Fruit fly (Drosophila melanogaster) whole organism, larva: ENCODE data around the gene Pp2C1.

Source experiments
- noc ChIP-seq: fragments of 200-800 bp; sonication (Bioruptor generic); optimal IDR thresholded peaks from 3 replicates; lab custom pipeline; 2019; ENCODE audit warnings: missing biosample characterization, mild to moderate bottlenecking, missing genetic modification characterization, moderate library complexity

Pp2C1 gene

dm6 chrX:4678913-4679812, 7.5 kb downstream of the Pp2C1 start, which contains the start of gene fzr:
fzr (minus strand) TSS chrX:4679537.
- no peak for TF ChIP-seq noc (tag; lab: Kevin White, UChicago)

DNA sequence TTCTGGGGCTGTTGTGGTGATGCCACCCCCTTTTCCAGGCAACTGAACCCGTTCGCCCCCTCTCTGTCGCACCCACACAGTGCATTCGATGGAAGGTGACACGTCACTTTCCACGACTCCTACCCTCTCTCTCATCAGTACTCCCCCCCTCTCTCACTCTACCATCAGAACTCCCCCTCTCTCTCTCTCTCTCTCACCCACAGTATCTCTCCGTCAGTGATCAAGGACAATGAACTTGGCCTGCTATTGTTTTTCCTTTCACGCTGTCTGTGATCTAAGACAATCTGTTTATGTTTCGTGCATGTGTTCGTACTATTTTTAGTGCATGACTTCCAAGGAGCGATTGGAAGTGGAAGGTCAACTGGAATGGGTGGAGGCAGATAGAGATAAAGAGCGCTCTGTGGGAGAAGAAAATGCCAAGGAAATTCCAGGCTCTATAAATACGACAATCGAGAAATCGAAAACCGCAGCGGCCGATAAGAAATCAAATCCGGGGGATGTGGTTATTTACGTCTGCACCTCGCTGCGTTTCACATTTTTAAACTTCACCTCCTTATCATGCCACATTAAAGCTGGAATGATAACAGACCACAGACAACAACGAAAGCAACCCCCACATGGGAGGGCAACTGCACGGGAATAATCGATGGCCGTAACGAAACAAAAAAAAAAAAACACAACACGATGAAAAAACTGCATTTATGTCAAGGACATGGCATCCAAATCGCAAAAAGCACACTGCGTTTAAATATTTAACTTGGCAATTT, 8.4 kb downstream of the Pp2C1 start:
- no peak for TF ChIP-seq noc (tag; lab: Kevin White, UChicago)

- TF ChIP-seq noc (tag; lab: Kevin White, UChicago): no peak
Observed at dm6 chrX:4677427-4677826, 9.3 kb downstream of the Pp2C1 start.

dm6 chrX:4675054-4675453, 11.6 kb downstream of the Pp2C1 start:
- TF ChIP-seq noc (tag; lab: Kevin White, UChicago): no peak

DNA sequence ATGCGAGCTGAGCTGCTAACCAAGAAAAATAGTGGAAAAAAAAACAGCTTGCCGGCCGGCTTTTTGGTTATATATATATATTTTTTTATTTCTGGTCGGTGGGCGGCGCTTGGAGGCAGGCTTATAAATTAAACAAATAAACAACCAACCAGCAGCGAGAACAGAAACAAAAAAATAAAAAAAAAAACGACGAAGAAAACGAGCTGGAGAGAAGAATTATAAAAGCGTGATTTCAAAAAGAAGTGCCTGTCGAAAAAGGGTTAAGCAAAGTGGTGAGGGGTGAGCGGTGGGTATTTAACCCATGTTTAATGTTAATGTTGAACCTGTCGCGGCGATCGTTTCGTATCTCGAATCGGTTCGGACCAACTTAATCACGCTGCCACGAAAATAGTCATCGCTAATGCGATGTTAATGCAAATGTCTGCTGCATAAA, 15.5 kb downstream of the Pp2C1 start:
- TF ChIP-seq noc (tag; lab: Kevin White, UChicago): no peak

dm6 chrX:4669438-4669837, 17.3 kb downstream of the Pp2C1 start:
- no peak for TF ChIP-seq noc (tag; lab: Kevin White, UChicago)

- peak; percentile 94 for TF ChIP-seq noc (tag; lab: Kevin White, UChicago)
Observed at dm6 chrX:4666650-4667360, 19.9 kb downstream of the Pp2C1 start, which contains the start of gene CG3009. CG3009 (minus strand) TSS chrX:4666700.

dm6 chrX:4664107-4664506, 22.6 kb downstream of the Pp2C1 start:
- no peak for TF ChIP-seq noc (tag; lab: Kevin White, UChicago)

dm6 chrX:4660642-4661252, 26.0 kb downstream of the Pp2C1 start:
- no peak for TF ChIP-seq noc (tag; lab: Kevin White, UChicago)

- TF ChIP-seq noc (tag; lab: Kevin White, UChicago): no peak
Observed at dm6 chrX:4657896-4658295, 28.8 kb downstream of the Pp2C1 start.

DNA sequence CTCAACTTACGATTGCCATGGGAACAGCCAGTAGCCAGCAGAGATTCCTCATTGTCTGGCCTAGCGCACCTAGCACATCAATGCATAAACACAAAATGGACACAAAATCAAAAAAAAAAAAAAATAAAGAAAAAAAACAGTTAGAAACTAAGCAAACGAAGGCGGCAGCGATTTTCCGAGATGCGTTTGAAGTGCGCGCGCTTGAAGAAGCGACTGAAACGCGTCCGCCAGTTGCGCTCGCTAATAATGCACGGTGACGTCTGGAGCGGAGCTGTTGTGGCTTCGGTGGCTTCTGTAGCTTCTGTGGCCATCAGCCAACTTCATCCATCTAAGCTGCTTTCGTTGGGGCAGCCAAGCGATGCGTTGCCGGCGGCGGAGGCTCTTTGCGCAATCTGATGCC, 32.3 kb downstream of the Pp2C1 start, which contains the start of gene CG15473:
TSS of gene CG15473 (minus strand) at position 101 of the 400 bp plus-strand sequence.
- TF ChIP-seq noc (tag; lab: Kevin White, UChicago): no peak

DNA sequence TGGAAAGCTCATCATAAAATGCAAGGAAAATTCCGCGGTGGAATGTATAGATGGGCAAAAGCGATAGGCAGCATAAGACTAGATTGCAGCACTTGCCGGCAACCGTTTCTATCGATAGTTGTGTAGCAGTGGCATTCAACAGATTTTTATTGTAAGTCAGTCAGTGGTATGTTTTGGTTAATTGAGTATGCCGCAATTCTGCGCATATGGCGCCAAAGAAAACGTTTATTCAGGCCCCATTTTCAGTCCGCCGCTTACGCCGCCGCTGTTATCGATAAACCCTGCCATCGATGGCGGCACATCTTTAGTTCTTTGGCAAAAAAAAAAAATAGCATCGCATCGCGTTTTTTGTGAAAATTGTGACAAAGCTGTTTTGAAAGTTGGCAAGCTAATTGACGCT, 37.0 kb downstream of the Pp2C1 start, which contains the start of the genes Cbp80 and Torsin:
TSS of gene Cbp80 (plus strand) at position 265 of the 400 bp plus-strand sequence.
TSS of gene Torsin (minus strand) at position 282 of the 400 bp plus-strand sequence.
- no peak for TF ChIP-seq noc (tag; lab: Kevin White, UChicago)

DNA sequence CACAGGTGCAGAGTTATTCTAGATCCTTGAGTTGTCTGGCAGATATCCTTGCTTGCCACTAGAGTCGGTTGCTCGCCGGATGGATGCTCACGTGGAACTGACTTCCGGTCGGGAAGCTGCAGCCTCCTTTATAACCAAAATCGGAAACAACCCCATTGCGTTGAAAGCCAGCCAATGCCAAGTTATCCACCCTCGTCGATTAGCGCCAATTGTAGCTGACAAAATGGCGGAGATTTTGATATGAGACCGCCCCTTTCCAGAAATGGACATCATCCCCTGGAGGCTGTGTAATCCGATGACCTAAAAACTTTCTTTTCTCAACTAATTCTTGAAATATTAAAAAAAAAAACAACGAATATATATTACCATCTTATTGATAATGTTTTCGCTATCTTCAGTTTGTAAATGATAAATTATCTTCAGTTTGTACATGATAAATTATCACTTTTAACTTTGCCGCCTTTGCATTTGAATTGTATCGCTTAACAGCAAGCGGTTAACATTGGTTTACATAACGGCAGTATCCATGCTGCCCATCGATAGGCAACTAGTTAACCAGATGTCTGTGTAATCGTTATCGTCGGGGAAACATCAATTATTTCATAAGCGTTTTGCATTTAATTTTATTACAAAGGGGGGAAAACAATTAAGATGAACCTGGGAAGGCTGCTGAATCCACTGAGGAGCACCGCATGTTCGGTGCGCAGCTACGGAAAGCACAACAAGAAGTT, 39.2 kb downstream of the Pp2C1 start, which contains the start of the genes HLH4C and mRpL30:
TSS of gene HLH4C (minus strand) at position 99 of the 731 bp plus-strand sequence.
TSS of gene mRpL30 (plus strand) at position 556 of the 731 bp plus-strand sequence.
- TF ChIP-seq noc (tag; lab: Kevin White, UChicago): no peak

DNA sequence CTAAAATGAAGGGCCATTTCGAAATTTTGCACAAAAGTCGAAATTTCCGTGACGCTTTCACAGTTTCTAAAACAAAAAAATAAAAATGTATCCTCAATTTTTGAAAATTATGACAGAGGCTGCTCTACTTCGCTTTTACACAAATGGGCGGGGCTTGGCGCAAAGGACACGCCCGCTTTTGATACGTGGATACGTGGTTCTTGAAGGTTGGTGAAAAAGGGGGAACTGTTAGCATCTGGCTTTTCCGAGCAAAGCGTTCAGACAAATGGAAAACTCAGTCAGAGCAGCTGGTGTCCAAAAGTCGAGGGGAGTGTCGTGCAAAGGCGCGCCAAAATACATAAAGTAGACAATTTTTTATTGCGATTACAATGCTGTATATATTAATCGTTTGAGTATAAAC, 41.9 kb downstream of the Pp2C1 start, which contains the start of gene CG3062:
TSS of gene CG3062 (minus strand) at position 101 of the 400 bp plus-strand sequence.
- TF ChIP-seq noc (tag; lab: Kevin White, UChicago): no peak
